Worm (Caenorhabditis elegans) whole organism, young adult: ENCODE data around the gene sre-55.

Source experiments
- C06A6.2 ChIP-seq: fragments of 200-800 bp; sonication (Bioruptor generic); conservative IDR thresholded peaks from 2 replicates; pipeline ENCODE4 v1.3.6; 2022; ENCODE audit warnings: missing genetic modification characterization, missing compliant biosample characterization
- atf-7 ChIP-seq: sonication (generic microtip); optimal IDR thresholded peaks from 2 replicates; lab custom pipeline; 2017; ENCODE audit warnings: mild to moderate bottlenecking, missing genetic modification characterization, missing compliant biosample characterization
- egl-18 ChIP-seq: fragments of 200-800 bp; sonication (Bioruptor generic); IDR thresholded peaks from 2 replicates; pipeline ENCODE4 v1.3.6; 2022; ENCODE audit warnings: missing genetic modification reagents, missing genetic modification characterization, missing compliant biosample characterization
- egrh-3 ChIP-seq: fragments of 200-800 bp; sonication (Bioruptor generic); IDR thresholded peaks from 2 replicates; pipeline ENCODE4 v1.3.6; 2022; ENCODE audit warnings: missing genetic modification reagents, missing genetic modification characterization, missing compliant biosample characterization
- nfya-1 ChIP-seq: sonication (generic microtip); optimal IDR thresholded peaks from 2 replicates; lab custom pipeline; 2017; ENCODE audit warnings: antibody characterized with exemption, missing compliant biosample characterization, missing genetic modification characterization, borderline replicate concordance; ENCODE audit not compliant: insufficient read depth
- repo-1 ChIP-seq: sonication (generic microtip); optimal IDR thresholded peaks from 2 replicates; lab custom pipeline; 2017; ENCODE audit warnings: mild to moderate bottlenecking, missing genetic modification characterization, missing compliant biosample characterization
- sea-2 ChIP-seq: fragments of 200-800 bp; sonication (Bioruptor generic); IDR thresholded peaks from 2 replicates; pipeline ENCODE4 v1.3.6; 2022; ENCODE audit warnings: missing genetic modification characterization, missing compliant biosample characterization
- zfh-2 ChIP-seq: fragments of 200-800 bp; sonication (Bioruptor generic); conservative IDR thresholded peaks from 2 replicates; pipeline ENCODE4 v1.3.6; 2022; ENCODE audit warnings: missing genetic modification reagents, missing genetic modification characterization, missing compliant biosample characterization

- TF ChIP-seq egl-18 (GFP tag; lab: Robert Waterston, UW) (no peak), egrh-3 (GFP tag; lab: Robert Waterston, UW) (no peak), sea-2 (GFP tag; lab: Robert Waterston, UW) (no peak), atf-7 (tag; lab: Kevin White, UChicago) (no peak), repo-1 (tag; lab: Kevin White, UChicago) (no peak), zfh-2 (GFP tag; lab: Robert Waterston, UW) (no peak), nfya-1 (no peak), C06A6.2 (GFP tag; lab: Robert Waterston, UW) (no peak)
Measured at ce11 chrII:12343710-12344109, 14.6 kb downstream of the sre-55 start.
